Worm (Caenorhabditis elegans) whole organism, L4 larva: ENCODE data around the gene lim-6.

Source experiments
- F10B5.3 ChIP-seq: sonication (generic microtip); optimal IDR thresholded peaks from 2 replicates; lab custom pipeline; 2016; ENCODE audit warnings: mild to moderate bottlenecking, missing genetic modification characterization, missing compliant biosample characterization
- F37D6.2 ChIP-seq: sonication (generic microtip); optimal IDR thresholded peaks from 2 replicates; lab custom pipeline; 2016; ENCODE audit warnings: mild to moderate bottlenecking, missing genetic modification characterization, missing compliant biosample characterization
- R02D3.7 ChIP-seq: fragments of 150-350 bp; sonication (generic microtip); optimal IDR thresholded peaks from 3 replicates; lab custom pipeline; 2014; ENCODE audit warnings: missing biosample characterization, missing genetic modification characterization
- T26A8.4 ChIP-seq: fragments of 200-800 bp; sonication (Bioruptor generic); IDR thresholded peaks from 2 replicates; pipeline ENCODE4 v1.3.6; 2022; ENCODE audit warnings: missing genetic modification characterization, missing compliant biosample characterization
- Y5F2A.4 ChIP-seq: fragments of 200-800 bp; sonication (Bioruptor generic); optimal IDR thresholded peaks from 2 replicates; lab custom pipeline; 2018; ENCODE audit warnings: mild to moderate bottlenecking, missing genetic modification characterization, missing compliant biosample characterization
- ZK546.5 ChIP-seq, 2 experiments: sonication (generic microtip); optimal IDR thresholded peaks; 2 replicates each; lab custom pipeline; 2017; ENCODE audit warnings: missing biosample characterization in 2 of 2, missing genetic modification characterization in 2 of 2
- aha-1 ChIP-seq: fragments of 150-350 bp; peaks from one replicate; lab custom pipeline; 2014; ENCODE audit warnings: missing biosample characterization, missing genetic modification characterization
- ama-1 ChIP-seq: fragments of 150-350 bp; optimal IDR thresholded peaks from 2 replicates; lab custom pipeline; 2014; ENCODE audit warnings: inconsistent platforms, mixed read lengths
- attf-4 ChIP-seq: sonication (generic microtip); optimal IDR thresholded peaks from 3 replicates; lab custom pipeline; 2017; ENCODE audit warnings: missing biosample characterization, missing genetic modification characterization
- ceh-28 ChIP-seq: fragments of 150-350 bp; optimal IDR thresholded peaks from 2 replicates; lab custom pipeline; 2014; ENCODE audit warnings: missing biosample characterization, missing genetic modification reagents, missing genetic modification characterization
- ceh-82 ChIP-seq: sonication (generic microtip); optimal IDR thresholded peaks from 2 replicates; lab custom pipeline; 2017; ENCODE audit warnings: missing biosample characterization, missing genetic modification characterization
- ces-1 ChIP-seq: fragments of 150-350 bp; sonication (generic microtip); optimal IDR thresholded peaks from 4 replicates; lab custom pipeline; 2014; ENCODE audit warnings: missing biosample characterization, missing genetic modification reagents, missing genetic modification characterization
- daf-16 ChIP-seq, 3 experiments: sonication (generic microtip); optimal IDR thresholded peaks; 2 replicates each; lab custom pipeline; 2016 to 2017; ENCODE audit warnings: missing genetic modification characterization in 3 of 3, missing genetic modification reagents in 3 of 3, mild to moderate bottlenecking in 2 of 3, missing compliant biosample characterization in 2 of 3, missing biosample characterization in 1 of 3, moderate library complexity in 1 of 3
- dmd-8 ChIP-seq: fragments of 200-800 bp; sonication (Bioruptor generic); IDR thresholded peaks from 2 replicates; pipeline ENCODE4 v1.3.6; 2022; ENCODE audit warnings: missing genetic modification characterization, missing compliant biosample characterization
- dve-1 ChIP-seq: sonication (generic microtip); optimal IDR thresholded peaks from 2 replicates; lab custom pipeline; 2017; ENCODE audit warnings: antibody characterized with exemption, mild to moderate bottlenecking, missing genetic modification characterization, missing compliant biosample characterization; ENCODE audit not compliant: insufficient read depth
- fkh-10 ChIP-seq: fragments of 150-350 bp; optimal IDR thresholded peaks from 2 replicates; lab custom pipeline; 2014; ENCODE audit warnings: missing biosample characterization, missing genetic modification reagents, missing genetic modification characterization
- hif-1 ChIP-seq, 2 experiments: sonication (generic microtip); optimal IDR thresholded peaks; 2 replicates each; lab custom pipeline; 2016 to 2017; ENCODE audit warnings: missing compliant biosample characterization in 2 of 2, missing genetic modification characterization in 2 of 2, missing genetic modification reagents in 2 of 2, missing genotype in 2 of 2, mild to moderate bottlenecking in 1 of 2
- hlh-11 ChIP-seq: fragments of 200-800 bp; sonication (Bioruptor generic); optimal IDR thresholded peaks from 2 replicates; lab custom pipeline; 2018; ENCODE audit warnings: mild to moderate bottlenecking, missing genetic modification characterization, missing compliant biosample characterization
- hlh-30 ChIP-seq: sonication (generic microtip); optimal IDR thresholded peaks from 2 replicates; lab custom pipeline; 2017; ENCODE audit warnings: antibody characterized with exemption, mild to moderate bottlenecking, missing genetic modification characterization, missing compliant biosample characterization; ENCODE audit not compliant: insufficient read depth
- lin-15B ChIP-seq: fragments of 150-350 bp; sonication (generic microtip); optimal IDR thresholded peaks from 3 replicates; lab custom pipeline; 2014; ENCODE audit warnings: missing biosample characterization, missing genetic modification characterization
- lsy-2 ChIP-seq, 2 experiments: fragments of 150-350 bp in 1 of 2; sonication (generic microtip) in 1 of 2; optimal IDR thresholded peaks; 2 replicates each; lab custom pipeline; 2014 to 2017; ENCODE audit warnings: missing biosample characterization in 2 of 2, missing genetic modification characterization in 2 of 2
- madf-5 ChIP-seq, 2 experiments: fragments of 200-800 bp; sonication (Bioruptor generic); IDR thresholded peaks; 2 replicates each; pipeline ENCODE4 v1.3.6; 2022; ENCODE audit warnings: missing compliant biosample characterization in 2 of 2, missing genetic modification characterization in 2 of 2
- madf-9 ChIP-seq: fragments of 200-800 bp; sonication (Bioruptor generic); conservative IDR thresholded peaks from 2 replicates; pipeline ENCODE4 v1.3.6; 2022; ENCODE audit warnings: missing genetic modification reagents, missing genetic modification characterization, missing compliant biosample characterization
- mep-1 ChIP-seq: fragments of 150-350 bp; sonication (generic microtip); optimal IDR thresholded peaks from 3 replicates; lab custom pipeline; 2014; ENCODE audit warnings: missing biosample characterization, missing genetic modification characterization
- nhr-102 ChIP-seq: sonication (generic microtip); optimal IDR thresholded peaks from 2 replicates; lab custom pipeline; 2016; ENCODE audit warnings: mild to moderate bottlenecking, missing genetic modification characterization, moderate library complexity, missing compliant biosample characterization
- nhr-11 ChIP-seq: fragments of 150-350 bp; optimal IDR thresholded peaks from 2 replicates; lab custom pipeline; 2014; ENCODE audit warnings: missing biosample characterization, missing genetic modification characterization
- nhr-111 ChIP-seq: fragments of 200-800 bp; sonication (Bioruptor generic); optimal IDR thresholded peaks from 2 replicates; lab custom pipeline; 2018; ENCODE audit warnings: mild to moderate bottlenecking, missing genetic modification characterization, missing compliant biosample characterization
- nhr-28 ChIP-seq: fragments of 150-350 bp; optimal IDR thresholded peaks from 2 replicates; lab custom pipeline; 2014; ENCODE audit warnings: missing biosample characterization, missing genetic modification characterization
- nhr-41 ChIP-seq: fragments of 200-800 bp; sonication (Bioruptor generic); IDR thresholded peaks from 2 replicates; pipeline ENCODE4 v1.3.6; 2022; ENCODE audit warnings: missing genetic modification reagents, missing genetic modification characterization, missing compliant biosample characterization
- nhr-48 ChIP-seq: sonication (generic microtip); optimal IDR thresholded peaks from 2 replicates; lab custom pipeline; 2016; ENCODE audit warnings: mild to moderate bottlenecking, missing genetic modification characterization, missing compliant biosample characterization
- nhr-6 ChIP-seq: fragments of 150-350 bp; optimal IDR thresholded peaks from 2 replicates; lab custom pipeline; 2014; ENCODE audit warnings: missing biosample characterization, missing genetic modification characterization
- pha-4 ChIP-seq, 2 experiments: fragments of 150-350 bp in 1 of 2; fragments of 200-800 bp in 1 of 2; sonication (Bioruptor generic) in 1 of 2; IDR thresholded peaks in 1 of 2; optimal IDR thresholded peaks in 1 of 2; 2 replicates each; pipeline versions ENCODE4 v1.3.6 to Lab custom; 2014 to 2022; ENCODE audit warnings: missing genetic modification characterization in 2 of 2, missing genetic modification reagents in 2 of 2, missing biosample characterization in 1 of 2, missing compliant biosample characterization in 1 of 2
- php-3 ChIP-seq: fragments of 200-800 bp; sonication (Bioruptor generic); IDR thresholded peaks from 2 replicates; pipeline ENCODE4 v1.3.6; 2022; ENCODE audit warnings: missing genetic modification reagents, missing genetic modification characterization, missing compliant biosample characterization
- pqm-1 ChIP-seq: sonication (generic microtip); optimal IDR thresholded peaks from 2 replicates; lab custom pipeline; 2017; ENCODE audit warnings: missing biosample characterization, missing genetic modification characterization
- saeg-2 ChIP-seq: fragments of 200-800 bp; sonication (Bioruptor generic); IDR thresholded peaks from 2 replicates; pipeline ENCODE4 v1.3.6; 2022; ENCODE audit warnings: missing genetic modification reagents, missing genetic modification characterization, missing compliant biosample characterization
- set-16 ChIP-seq: fragments of 200-800 bp; sonication (Bioruptor generic); IDR thresholded peaks from 2 replicates; pipeline ENCODE4 v1.3.6; 2022; ENCODE audit warnings: missing genetic modification reagents, missing genetic modification characterization, missing compliant biosample characterization
- spr-1 ChIP-seq: sonication (generic microtip); optimal IDR thresholded peaks from 2 replicates; lab custom pipeline; 2016; ENCODE audit warnings: mild to moderate bottlenecking, missing genetic modification characterization, missing compliant biosample characterization
- spr-3 ChIP-seq: fragments of 200-800 bp; sonication (Bioruptor generic); optimal IDR thresholded peaks from 2 replicates; lab custom pipeline; 2018; ENCODE audit warnings: mild to moderate bottlenecking, missing genetic modification characterization, missing compliant biosample characterization
- tra-1 ChIP-seq: fragments of 200-800 bp; sonication (Bioruptor generic); IDR thresholded peaks from 2 replicates; pipeline ENCODE4 v1.3.6; 2022; ENCODE audit warnings: missing genetic modification reagents, missing genetic modification characterization, missing compliant biosample characterization
- unc-62 ChIP-seq, 3 experiments: fragments of 150-350 bp in 1 of 3; sonication (generic microtip); optimal IDR thresholded peaks in 2 of 3; peaks in 1 of 3; 1 replicate in 1 of 3; 2 replicates in 2 of 3; lab custom pipeline; 2014 to 2017; ENCODE audit warnings: missing biosample characterization in 3 of 3, missing genetic modification characterization in 3 of 3, missing genetic modification reagents in 3 of 3, missing genotype in 1 of 3
- zfp-2 ChIP-seq: sonication (generic microtip); optimal IDR thresholded peaks from 2 replicates; lab custom pipeline; 2016; ENCODE audit warnings: mild to moderate bottlenecking, missing genetic modification characterization, missing compliant biosample characterization
- zip-11 ChIP-seq: fragments of 200-800 bp; sonication (Bioruptor generic); IDR thresholded peaks from 2 replicates; pipeline ENCODE4 v1.3.6; 2022; ENCODE audit warnings: missing genetic modification characterization, missing compliant biosample characterization

The lim-6 gene

ce11 chrX:1110723-1111122 lies 38.5 kb downstream of the lim-6 start:
- 0 out of 2 replicates have a peak, but pooled peaks have one; percentile 45 for TF ChIP-seq tra-1 (GFP tag; lab: Robert Waterston, UW)
- no peak for TF ChIP-seq F10B5.3 (tag; lab: Kevin White, UChicago)
- TF ChIP-seq aha-1 (tag; lab: Kevin White, UChicago): peak; percentile 1
- peak; percentile 58 for TF ChIP-seq hlh-11 (tag; lab: Kevin White, UChicago)
- no peak for TF ChIP-seq madf-9 (GFP tag; lab: Robert Waterston, UW)
- TF ChIP-seq mep-1 (tag; lab: Kevin White, UChicago): no peak
- TF ChIP-seq daf-16 (GFP tag; optimal IDR thresholded peaks at IDR 0.05; lab: Kevin White, UChicago): peak in 1 of 2 experiments; percentile 71
- TF ChIP-seq daf-16 (tag; optimal IDR thresholded peaks at IDR 0.05; lab: Kevin White, UChicago): no peak
- TF ChIP-seq unc-62 (GFP tag; optimal IDR thresholded peaks at IDR 0.05 in 1 of 2; lab: Kevin White, UChicago): peak in 1 of 2 experiments; percentile 67
- no peak for TF ChIP-seq unc-62 (tag; optimal IDR thresholded peaks at IDR 0.05; lab: Kevin White, UChicago)
- peak; percentile 27 for TF ChIP-seq hlh-30 (tag; lab: Kevin White, UChicago)
- TF ChIP-seq, all 104 proteins: peak for 6

- TF ChIP-seq madf-9 (GFP tag; lab: Robert Waterston, UW): no peak
- TF ChIP-seq php-3: no peak
- no peak for TF ChIP-seq pha-4 (GFP tag; IDR thresholded peaks at IDR 0.05; lab: Robert Waterston, UW)
- no peak for TF ChIP-seq pha-4 (tag; optimal IDR thresholded peaks at IDR 0.05; lab: Kevin White, UChicago)
- TF ChIP-seq unc-62 (GFP tag; optimal IDR thresholded peaks at IDR 0.05 in 1 of 2; lab: Kevin White, UChicago): peak in 1 of 2 experiments; percentile 2
- TF ChIP-seq unc-62 (tag; optimal IDR thresholded peaks at IDR 0.05; lab: Kevin White, UChicago): no peak
- TF ChIP-seq R02D3.7: no peak
- no peak for TF ChIP-seq lsy-2 (tag; optimal IDR thresholded peaks at IDR 0.05; lab: Kevin White, UChicago)
These were observed 39.4 kb downstream of the lim-6 start, which contains the start of gene C05D9.3 for ce11 chrX:1111603-1112002. TSS of gene C05D9.3 (plus strand) at chrX:1111903.

ce11 chrX:1115207-1115606 lies 43.0 kb downstream of the lim-6 start:
- TF ChIP-seq T26A8.4 (no peak), unc-62 (GFP tag; optimal IDR thresholded peaks at IDR 0.05 in 1 of 2; lab: Kevin White, UChicago) (peak in 1 of 2 experiments; percentile 78), unc-62 (tag; optimal IDR thresholded peaks at IDR 0.05; lab: Kevin White, UChicago) (no peak)
- TF ChIP-seq, all 104 proteins: peak for 1

- TF ChIP-seq nhr-11 (tag; lab: Kevin White, UChicago) (no peak), pqm-1 (tag; lab: Kevin White, UChicago) (peak; percentile 22), spr-3 (no peak), ama-1 (lab: Kevin White, UChicago) (no peak), ces-1 (GFP tag; lab: Kevin White, UChicago) (no peak), nhr-6 (tag; lab: Kevin White, UChicago) (no peak), tra-1 (GFP tag; lab: Robert Waterston, UW) (no peak), F37D6.2 (tag; lab: Kevin White, UChicago) (no peak), madf-9 (GFP tag; lab: Robert Waterston, UW) (no peak), Y5F2A.4 (no peak), ceh-28 (tag; lab: Kevin White, UChicago) (no peak), ceh-82 (tag; lab: Kevin White, UChicago) (no peak), attf-4 (tag; lab: Kevin White, UChicago) (no peak), nhr-48 (no peak), dve-1 (tag; lab: Kevin White, UChicago) (no peak), nhr-111 (GFP tag; lab: Kevin White, UChicago) (no peak), hlh-11 (tag; lab: Kevin White, UChicago) (peak; percentile 34), ZK546.5 (tag; optimal IDR thresholded peaks at IDR 0.05; lab: Kevin White, UChicago) (no peak), nhr-28 (peak; percentile 50), hif-1 (tag; optimal IDR thresholded peaks at IDR 0.05; lab: Kevin White, UChicago) (no peak), dmd-8 (GFP tag; lab: Robert Waterston, UW) (no peak), zfp-2 (tag; lab: Kevin White, UChicago) (no peak), set-16 (GFP tag; lab: Robert Waterston, UW) (no peak), fkh-10 (GFP tag; lab: Kevin White, UChicago) (no peak), madf-5 (GFP tag; IDR thresholded peaks at IDR 0.05; lab: Robert Waterston, UW) (no peak), nhr-102 (tag; lab: Kevin White, UChicago) (no peak), pha-4 (GFP tag; IDR thresholded peaks at IDR 0.05; lab: Robert Waterston, UW) (no peak), pha-4 (tag; optimal IDR thresholded peaks at IDR 0.05; lab: Kevin White, UChicago) (no peak), saeg-2 (GFP tag; lab: Robert Waterston, UW) (no peak), spr-1 (tag; lab: Kevin White, UChicago) (no peak), zip-11 (no peak), lin-15B (tag; lab: Kevin White, UChicago) (no peak), nhr-41 (no peak)
These were observed 45.0 kb downstream of the lim-6 start for ce11 chrX:1117252-1117651.
